Fruit fly (Drosophila melanogaster): ENCODE results near the gene Spase22-23.

The Spase22-23 gene

DNA sequence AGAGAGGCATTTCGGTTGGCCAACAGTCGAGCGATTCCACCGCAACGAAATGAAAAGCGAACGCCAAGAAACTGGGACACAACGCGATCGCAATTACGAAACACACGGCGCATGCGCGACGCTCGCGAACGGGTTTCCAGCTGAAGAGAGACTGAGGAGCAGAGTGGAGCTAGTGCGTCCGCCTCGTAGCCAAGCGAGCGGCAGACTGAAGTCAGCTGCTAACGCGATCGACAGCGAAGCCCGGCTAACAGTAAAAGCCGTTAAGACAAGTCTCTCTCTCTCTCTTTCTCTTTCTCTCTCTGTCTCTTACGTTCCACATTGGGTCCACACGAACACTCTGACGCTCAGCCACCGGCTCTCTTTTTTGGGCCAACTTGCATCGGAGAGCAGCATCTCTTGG lies 11.3 kb downstream of the Spase22-23 start, which contains the start of gene CG17786 (continued):
- no peak for TF ChIP-seq achi (GFP tag; optimal IDR thresholded peaks at IDR 0.05)
- no peak for TF ChIP-seq spab (GFP tag; optimal IDR thresholded peaks at IDR 0.05)
- TF ChIP-seq CG11294 (GFP tag; IDR thresholded peaks at IDR 0.05), result no peak
- no peak for TF ChIP-seq CG11902 (GFP tag; optimal IDR thresholded peaks at IDR 0.05)
- peak; percentile 12 for TF ChIP-seq CG9139 (GFP tag; optimal IDR thresholded peaks at IDR 0.05)
- TF ChIP-seq dsx (GFP tag; optimal IDR thresholded peaks at IDR 0.05; ENCODE audit: poor library complexity, severe bottlenecking), result peak; percentile 31
- peak; percentile 24 to 74 for TF ChIP-seq ss (GFP tag; optimal IDR thresholded peaks at IDR 0.05)
- no peak for TF ChIP-seq Eip93F (GFP tag; optimal IDR thresholded peaks at IDR 0.05)
- TF ChIP-seq lz (GFP tag; optimal IDR thresholded peaks at IDR 0.05), result no peak
- TF ChIP-seq Hr4 (GFP tag; optimal IDR thresholded peaks at IDR 0.05), result no peak
- no peak for TF ChIP-seq CG8319 (GFP tag; optimal IDR thresholded peaks at IDR 0.05)
- TF ChIP-seq Sox15 (GFP tag; optimal IDR thresholded peaks at IDR 0.05), result no peak
- TF ChIP-seq fd59A (GFP tag; optimal IDR thresholded peaks at IDR 0.05), result no peak
- TF ChIP-seq eg (GFP tag; IDR thresholded peaks at IDR 0.05), result peak; percentile 63; the same call in 2 of the 3 replicates
- no peak for TF ChIP-seq Ets21C (GFP tag; optimal IDR thresholded peaks at IDR 0.05)
- TF ChIP-seq Eip75B (GFP tag; optimal IDR thresholded peaks at IDR 0.05), result peak; percentile 73
- TF ChIP-seq acj6 (GFP tag; optimal IDR thresholded peaks at IDR 0.05), result no peak
- TF ChIP-seq fd85E (GFP tag; optimal IDR thresholded peaks at IDR 0.05), result peak; percentile 47

DNA sequence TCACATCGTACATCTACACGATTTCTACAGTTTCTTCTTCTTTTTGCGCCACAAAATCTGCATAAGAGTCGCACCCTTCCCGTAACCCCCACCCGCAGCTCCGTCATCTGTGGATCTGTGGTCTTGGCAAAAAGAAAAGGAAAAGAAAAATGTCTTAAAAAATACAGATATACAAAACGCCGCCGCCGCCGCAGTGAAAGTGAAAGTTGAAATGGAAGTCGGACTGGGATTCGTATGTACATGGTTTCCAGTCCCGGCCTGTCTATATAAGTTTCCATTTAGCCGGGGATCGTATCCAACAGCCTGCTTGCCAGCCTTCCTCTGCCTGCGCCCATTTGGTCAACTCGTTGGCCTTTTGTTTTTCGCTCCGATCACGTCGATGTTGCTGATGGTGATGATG lies 13.8 kb downstream of the Spase22-23 start:
- TF ChIP-seq salr (GFP tag; optimal IDR thresholded peaks at IDR 0.05), result no peak
- TF ChIP-seq dsx (GFP tag; optimal IDR thresholded peaks at IDR 0.05; ENCODE audit: poor library complexity, severe bottlenecking), result no peak
- TF ChIP-seq spab (GFP tag; optimal IDR thresholded peaks at IDR 0.05), result no peak
- TF ChIP-seq Blimp-1 (GFP tag; optimal IDR thresholded peaks at IDR 0.05), result peak; percentile 84
- no peak for TF ChIP-seq Ets96B (tag; optimal IDR thresholded peaks at IDR 0.05)
- 0 out of 3 replicates have a peak, but pooled peaks have one; percentile 29 for TF ChIP-seq eg (GFP tag; IDR thresholded peaks at IDR 0.05)
- no peak for TF ChIP-seq CG3032 (tag; optimal IDR thresholded peaks at IDR 0.05)

DNA sequence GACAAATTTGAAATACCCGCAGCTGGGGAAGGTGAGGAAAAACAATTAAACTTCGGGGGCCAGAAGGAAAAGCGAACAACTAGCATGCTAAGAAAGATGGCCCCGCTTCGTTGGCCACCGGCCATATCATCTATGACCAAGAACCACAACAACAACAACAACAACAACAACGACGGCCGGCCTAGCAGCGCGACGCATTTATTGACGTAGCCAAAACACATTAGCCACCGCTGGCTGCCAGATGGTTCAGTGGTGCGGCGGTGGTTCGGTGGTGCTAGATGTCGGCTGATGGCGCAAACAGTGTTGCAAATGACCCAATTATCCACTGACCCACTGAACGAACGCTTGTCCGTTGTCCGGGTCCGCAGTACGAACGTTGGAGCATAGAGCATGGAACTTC lies 16.2 kb downstream of the Spase22-23 start:
- TF ChIP-seq CG6854 (GFP tag; optimal IDR thresholded peaks at IDR 0.05), result no peak
- no peak for TF ChIP-seq fkh (GFP tag; optimal IDR thresholded peaks at IDR 0.05)
- TF ChIP-seq CG6808 (GFP tag; optimal IDR thresholded peaks at IDR 0.05), result no peak
- no peak for TF ChIP-seq Hr4 (GFP tag; optimal IDR thresholded peaks at IDR 0.05)
- TF ChIP-seq Ets96B (tag; optimal IDR thresholded peaks at IDR 0.05), result no peak
- TF ChIP-seq CG3032 (tag; optimal IDR thresholded peaks at IDR 0.05), result no peak
- no peak for TF ChIP-seq net (GFP tag; optimal IDR thresholded peaks at IDR 0.05)
- no peak for TF ChIP-seq Smox (GFP tag; optimal IDR thresholded peaks at IDR 0.05)
- no peak for TF ChIP-seq eg (GFP tag; IDR thresholded peaks at IDR 0.05)
- no peak for TF ChIP-seq Hr38 (GFP tag; optimal IDR thresholded peaks at IDR 0.05)
- no peak for TF ChIP-seq CG11762 (GFP tag; optimal IDR thresholded peaks at IDR 0.05; ENCODE audit: insufficient read depth)
- TF ChIP-seq achi (GFP tag; optimal IDR thresholded peaks at IDR 0.05), result no peak

DNA sequence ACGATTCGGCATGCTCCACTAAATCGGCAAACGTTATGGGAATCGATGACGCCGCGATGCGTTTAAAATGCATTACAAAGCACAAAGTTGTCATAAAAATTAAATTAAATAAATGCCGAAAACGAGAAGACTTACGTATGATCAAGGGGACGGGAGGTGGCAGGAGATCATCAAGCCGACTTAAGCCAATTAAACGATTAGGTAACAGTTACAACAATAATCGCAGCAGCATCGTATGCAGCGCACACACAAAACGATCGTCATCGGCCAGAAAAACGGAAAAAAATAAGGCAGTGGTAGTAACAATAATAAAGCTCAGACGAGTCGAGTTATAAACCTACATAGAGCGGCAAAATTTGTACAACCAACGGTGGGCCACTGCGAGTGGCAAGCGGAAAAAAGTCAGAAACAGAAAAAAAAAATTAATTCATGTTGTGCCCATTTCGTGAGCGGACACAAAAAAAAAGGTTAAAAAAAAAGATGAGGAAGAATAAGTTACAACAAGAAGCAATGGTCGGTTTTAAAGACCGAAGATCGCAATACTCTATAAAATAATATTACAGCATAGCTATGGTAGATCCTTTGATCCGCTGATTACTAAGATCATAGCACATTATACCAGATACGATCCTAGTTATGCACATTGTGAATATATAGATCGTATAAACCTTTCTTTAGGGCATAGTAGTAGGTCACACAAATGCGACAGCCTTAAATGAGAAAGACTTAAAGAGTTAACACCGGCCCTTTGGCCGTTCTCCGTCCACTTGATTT lies 23.3 kb downstream of the Spase22-23 start:
- TF ChIP-seq CG32006 (GFP tag; optimal IDR thresholded peaks at IDR 0.05), result peak; percentile 39
- TF ChIP-seq pdm3 (GFP tag; optimal IDR thresholded peaks at IDR 0.05), result peak; percentile 61
- peak; percentile 37 for TF ChIP-seq lz (GFP tag; optimal IDR thresholded peaks at IDR 0.05)
- TF ChIP-seq fd59A (GFP tag; optimal IDR thresholded peaks at IDR 0.05), result peak; percentile 19
- no peak for TF ChIP-seq dsx (GFP tag; optimal IDR thresholded peaks at IDR 0.05; ENCODE audit: poor library complexity, severe bottlenecking)
- peak; percentile 64 for TF ChIP-seq CG34406 (GFP tag; optimal IDR thresholded peaks at IDR 0.05)
- peak; percentile 33 for TF ChIP-seq CG8319 (GFP tag; optimal IDR thresholded peaks at IDR 0.05)
- no peak for TF ChIP-seq fkh (GFP tag; optimal IDR thresholded peaks at IDR 0.05)
- peak; percentile 34 for TF ChIP-seq Sox15 (GFP tag; optimal IDR thresholded peaks at IDR 0.05)
- peak; percentile 56 for TF ChIP-seq CG8632 (GFP tag; optimal IDR thresholded peaks at IDR 0.05)
- TF ChIP-seq Eip75B (GFP tag; optimal IDR thresholded peaks at IDR 0.05), result peak; percentile 64
- TF ChIP-seq CG10669 (GFP tag; optimal IDR thresholded peaks at IDR 0.05), result peak; percentile 25
- no peak for TF ChIP-seq CG7368 (GFP tag; optimal IDR thresholded peaks at IDR 0.05)
- TF ChIP-seq CG15336 (GFP tag; IDR thresholded peaks at IDR 0.05), result peak; percentile 42; the same call in 1 of the 2 replicates
- no peak for TF ChIP-seq Met (GFP tag; optimal IDR thresholded peaks at IDR 0.05)
- peak; percentile 22 for TF ChIP-seq Ets96B (tag; optimal IDR thresholded peaks at IDR 0.05)
- peak in 1 of 2 experiments; percentile 36 for TF ChIP-seq ss (GFP tag; optimal IDR thresholded peaks at IDR 0.05)
- peak; percentile 83 for TF ChIP-seq svp (GFP tag)
- TF ChIP-seq esn (GFP tag; optimal IDR thresholded peaks at IDR 0.05), result peak; percentile 53
- peak; percentile 66 for TF ChIP-seq achi (GFP tag; optimal IDR thresholded peaks at IDR 0.05)
- TF ChIP-seq Hr4 (GFP tag; optimal IDR thresholded peaks at IDR 0.05), result peak; percentile 41
- no peak for TF ChIP-seq Lpt (GFP tag; optimal IDR thresholded peaks at IDR 0.05)
- TF ChIP-seq vri (GFP tag; optimal IDR thresholded peaks at IDR 0.05), result no peak
- no peak for TF ChIP-seq CG6276 (GFP tag; optimal IDR thresholded peaks at IDR 0.05)
